Fruit fly (Drosophila melanogaster) whole organism, adult: Measurements from ENCODE around the gene Srg3.
A peak's percentile ranks its signal among the peaks of the same experiment; 100 is the strongest.

ENCODE experiments used
- CG11617 ChIP-seq: fragments of 200-800 bp; sonication (Bioruptor generic); optimal IDR thresholded peaks from 2 replicates; lab custom pipeline; 2017; ENCODE audit warnings: mild to moderate bottlenecking, missing biosample characterization, missing genetic modification reagents, missing genetic modification characterization
- CG12768 ChIP-seq: fragments of 200-800 bp; sonication (Bioruptor generic); optimal IDR thresholded peaks from 2 replicates; lab custom pipeline; 2017; ENCODE audit warnings: missing biosample characterization, missing genetic modification characterization, mild to moderate bottlenecking, moderate library complexity, missing genetic modification reagents
- CG14711 ChIP-seq: fragments of 200-800 bp; sonication (Bioruptor generic); optimal IDR thresholded peaks from 2 replicates; lab custom pipeline; 2018; ENCODE audit warnings: missing biosample characterization, mild to moderate bottlenecking, missing genetic modification characterization, moderate library complexity
- CG1620 ChIP-seq: fragments of 200-800 bp; sonication (Bioruptor generic); optimal IDR thresholded peaks from 2 replicates; lab custom pipeline; 2016; ENCODE audit warnings: missing biosample characterization, missing genetic modification characterization
- CG33017 ChIP-seq: fragments of 200-800 bp; sonication (Bioruptor generic); optimal IDR thresholded peaks from 2 replicates; lab custom pipeline; 2018; ENCODE audit warnings: missing biosample characterization, mild to moderate bottlenecking, missing genetic modification characterization, moderate library complexity
- CG5204 ChIP-seq: fragments of 200-800 bp; sonication (Bioruptor generic); optimal IDR thresholded peaks from 2 replicates; lab custom pipeline; 2016; ENCODE audit warnings: missing biosample characterization, missing genetic modification characterization
- CG7045 ChIP-seq: fragments of 200-800 bp; sonication (Bioruptor generic); optimal IDR thresholded peaks from 2 replicates; lab custom pipeline; 2017; ENCODE audit warnings: missing biosample characterization, mild to moderate bottlenecking, missing genetic modification characterization
- CG7101 ChIP-seq: fragments of 200-800 bp; sonication (Bioruptor generic); optimal IDR thresholded peaks from 2 replicates; lab custom pipeline; 2018; ENCODE audit warnings: missing biosample characterization, mild to moderate bottlenecking, missing genetic modification characterization, moderate library complexity
- Clk ChIP-seq: fragments of 200-800 bp; sonication (Bioruptor generic); optimal IDR thresholded peaks from 2 replicates; lab custom pipeline; 2017; ENCODE audit warnings: missing biosample characterization, missing genetic modification characterization
- Crg-1 ChIP-seq: fragments of 200-800 bp; sonication (Bioruptor generic); optimal IDR thresholded peaks from 2 replicates; lab custom pipeline; 2016; ENCODE audit warnings: missing biosample characterization, missing genetic modification characterization
- Hr96 ChIP-seq: fragments of 200-800 bp; sonication (Bioruptor generic); optimal IDR thresholded peaks from 2 replicates; lab custom pipeline; 2016; ENCODE audit warnings: missing biosample characterization, missing genetic modification characterization
- Mnt ChIP-seq: fragments of 200-800 bp; sonication (Bioruptor generic); optimal IDR thresholded peaks from 2 replicates; lab custom pipeline; 2016; ENCODE audit warnings: missing biosample characterization, mild to moderate bottlenecking, missing genetic modification characterization
- bab1 ChIP-seq: fragments of 200-800 bp; sonication (Bioruptor generic); optimal IDR thresholded peaks from 3 replicates; lab custom pipeline; 2019; ENCODE audit warnings: missing biosample characterization, mild to moderate bottlenecking, missing genetic modification characterization, moderate library complexity
- cic ChIP-seq: fragments of 200-800 bp; sonication (Bioruptor generic); optimal IDR thresholded peaks from 2 replicates; lab custom pipeline; 2017; ENCODE audit warnings: missing biosample characterization, mild to moderate bottlenecking, missing genetic modification characterization, moderate library complexity
- cnc ChIP-seq, 2 experiments: fragments of >200 bp; optimal IDR thresholded peaks; 2 replicates each; lab custom pipeline; 2017
- kay ChIP-seq: fragments of 200-800 bp; sonication (Bioruptor generic); peaks from one replicate; lab custom pipeline; 2016; ENCODE audit warnings: missing biosample characterization, missing genetic modification characterization, borderline replicate concordance
- ovo ChIP-seq: fragments of 200-800 bp; sonication (Bioruptor generic); optimal IDR thresholded peaks from 2 replicates; lab custom pipeline; 2016; ENCODE audit warnings: missing biosample characterization, missing genetic modification characterization
- pad ChIP-seq: fragments of 200-800 bp; sonication (Bioruptor generic); optimal IDR thresholded peaks from 3 replicates; lab custom pipeline; 2017; ENCODE audit warnings: missing biosample characterization, missing genetic modification characterization, mild to moderate bottlenecking, moderate library complexity, missing genetic modification reagents
- tj ChIP-seq: fragments of 200-800 bp; sonication (Bioruptor generic); optimal IDR thresholded peaks from 3 replicates; lab custom pipeline; 2017; ENCODE audit warnings: missing biosample characterization, mild to moderate bottlenecking, missing genetic modification characterization, moderate library complexity
- toe ChIP-seq: fragments of 200-800 bp; sonication (Bioruptor generic); optimal IDR thresholded peaks from 2 replicates; lab custom pipeline; 2016; ENCODE audit warnings: missing biosample characterization, missing genetic modification characterization

The Srg3 gene

dm6 chr3L:9447239-9447777, 4.3 kb downstream of the Srg3 start:
- TF ChIP-seq CG1620 (GFP tag; lab: Kevin White, UChicago), result no peak
- TF ChIP-seq CG33017, result peak; percentile 55
- TF ChIP-seq kay (GFP tag; lab: Kevin White, UChicago), result peak; percentile 99
- no peak for TF ChIP-seq toe (GFP tag; lab: Kevin White, UChicago)
- TF ChIP-seq Clk (GFP tag; lab: Kevin White, UChicago), result no peak
- TF ChIP-seq Mnt (GFP tag; lab: Kevin White, UChicago), result peak; percentile 12
- TF ChIP-seq CG12768, result no peak
- no peak for TF ChIP-seq ovo
- TF ChIP-seq CG11617 (GFP tag; lab: Kevin White, UChicago), result no peak
- peak; percentile 59 for TF ChIP-seq cic (GFP tag; lab: Kevin White, UChicago)
- TF ChIP-seq CG7045 (GFP tag; lab: Kevin White, UChicago), result no peak
- peak; percentile 84 for TF ChIP-seq CG14711 (tag; lab: Kevin White, UChicago)
- no peak for TF ChIP-seq CG7101 (tag; lab: Kevin White, UChicago)
- no peak for TF ChIP-seq CG5204 (GFP tag; lab: Kevin White, UChicago)
- no peak for TF ChIP-seq Crg-1 (GFP tag; lab: Kevin White, UChicago)
- TF ChIP-seq pad (GFP tag; lab: Kevin White, UChicago), result no peak
- TF ChIP-seq tj (GFP tag; lab: Kevin White, UChicago), result peak; percentile 55
- TF ChIP-seq Hr96 (GFP tag; lab: Kevin White, UChicago), result no peak
- no peak for TF ChIP-seq cnc (optimal IDR thresholded peaks at IDR 0.05; lab: Kevin White, UChicago)
- no peak for TF ChIP-seq bab1 (GFP tag; lab: Kevin White, UChicago)

- TF ChIP-seq pad (GFP tag; lab: Kevin White, UChicago) (peak; percentile 69), toe (GFP tag; lab: Kevin White, UChicago) (peak; percentile 84), Crg-1 (GFP tag; lab: Kevin White, UChicago) (peak; percentile 44), CG5204 (GFP tag; lab: Kevin White, UChicago) (no peak), cic (GFP tag; lab: Kevin White, UChicago) (peak; percentile 63), Hr96 (GFP tag; lab: Kevin White, UChicago) (no peak), cnc (optimal IDR thresholded peaks at IDR 0.05; lab: Kevin White, UChicago) (no peak), CG1620 (GFP tag; lab: Kevin White, UChicago) (peak; percentile 72), bab1 (GFP tag; lab: Kevin White, UChicago) (peak; percentile 84), ovo (no peak), CG7101 (tag; lab: Kevin White, UChicago) (peak; percentile 86), CG33017 (peak; percentile 68), kay (GFP tag; lab: Kevin White, UChicago) (no peak), CG7045 (GFP tag; lab: Kevin White, UChicago) (peak; percentile 75), Clk (GFP tag; lab: Kevin White, UChicago) (peak; percentile 32), Mnt (GFP tag; lab: Kevin White, UChicago) (peak; percentile 77), CG11617 (GFP tag; lab: Kevin White, UChicago) (peak; percentile 71), CG14711 (tag; lab: Kevin White, UChicago) (peak; percentile 99), tj (GFP tag; lab: Kevin White, UChicago) (peak; percentile 12), CG12768 (peak; percentile 87)
These were observed 8.6 kb downstream of the Srg3 start, which contains the start of the genes CG3448 and ghi for dm6 chr3L:9451522-9452118. Gene CG3448 (minus strand): TSS chr3L:9451572. Gene ghi (plus strand): TSS chr3L:9451876.

- TF ChIP-seq Clk (GFP tag; lab: Kevin White, UChicago) (no peak), cic (GFP tag; lab: Kevin White, UChicago) (peak; percentile 92), Crg-1 (GFP tag; lab: Kevin White, UChicago) (no peak), Hr96 (GFP tag; lab: Kevin White, UChicago) (no peak), CG14711 (tag; lab: Kevin White, UChicago) (no peak), CG12768 (peak; percentile 9), CG11617 (GFP tag; lab: Kevin White, UChicago) (no peak), ovo (no peak), CG5204 (GFP tag; lab: Kevin White, UChicago) (no peak)
These were observed 9.4 kb downstream of the Srg3 start for dm6 chr3L:9452422-9452821.

dm6 chr3L:9455819-9456388, 12.9 kb downstream of the Srg3 start, which contains the start of the genes phol and CG3552:
Gene phol (minus strand): TSS chr3L:9456281.
Gene CG3552 (plus strand): TSS chr3L:9456318.
- TF ChIP-seq CG7045 (GFP tag; lab: Kevin White, UChicago), result no peak
- no peak for TF ChIP-seq CG12768
- peak; percentile 8 for TF ChIP-seq pad (GFP tag; lab: Kevin White, UChicago)
- peak; percentile 33 for TF ChIP-seq toe (GFP tag; lab: Kevin White, UChicago)
- peak; percentile 0 for TF ChIP-seq bab1 (GFP tag; lab: Kevin White, UChicago)
- TF ChIP-seq CG5204 (GFP tag; lab: Kevin White, UChicago), result no peak
- no peak for TF ChIP-seq cnc (optimal IDR thresholded peaks at IDR 0.05; lab: Kevin White, UChicago)
- peak; percentile 6 for TF ChIP-seq Mnt (GFP tag; lab: Kevin White, UChicago)
- TF ChIP-seq Hr96 (GFP tag; lab: Kevin White, UChicago), result no peak
- no peak for TF ChIP-seq CG1620 (GFP tag; lab: Kevin White, UChicago)
- TF ChIP-seq CG14711 (tag; lab: Kevin White, UChicago), result peak; percentile 90
- TF ChIP-seq tj (GFP tag; lab: Kevin White, UChicago), result peak; percentile 26
- TF ChIP-seq CG11617 (GFP tag; lab: Kevin White, UChicago), result peak; percentile 56

- TF ChIP-seq kay (GFP tag; lab: Kevin White, UChicago), result no peak
- no peak for TF ChIP-seq Hr96 (GFP tag; lab: Kevin White, UChicago)
- TF ChIP-seq Mnt (GFP tag; lab: Kevin White, UChicago), result no peak
- TF ChIP-seq CG11617 (GFP tag; lab: Kevin White, UChicago), result no peak
- TF ChIP-seq CG14711 (tag; lab: Kevin White, UChicago), result no peak
- no peak for TF ChIP-seq CG33017
- no peak for TF ChIP-seq bab1 (GFP tag; lab: Kevin White, UChicago)
- no peak for TF ChIP-seq pad (GFP tag; lab: Kevin White, UChicago)
- no peak for TF ChIP-seq cic (GFP tag; lab: Kevin White, UChicago)
- TF ChIP-seq cnc (optimal IDR thresholded peaks at IDR 0.05; lab: Kevin White, UChicago), result no peak
- TF ChIP-seq CG7045 (GFP tag; lab: Kevin White, UChicago), result no peak
- TF ChIP-seq CG1620 (GFP tag; lab: Kevin White, UChicago), result no peak
- no peak for TF ChIP-seq tj (GFP tag; lab: Kevin White, UChicago)
- no peak for TF ChIP-seq CG7101 (tag; lab: Kevin White, UChicago)
These were observed 13.4 kb downstream of the Srg3 start for dm6 chr3L:9456389-9456788.
